Fruit fly (Drosophila melanogaster) whole organism, embryonic: ENCODE data around the gene CG13894.

ENCODE experiments used
- B-H1 ChIP-seq: fragments of 200-800 bp; sonication (Bioruptor generic); IDR thresholded peaks from 3 replicates; pipeline ENCODE4 v1.3.6; 2022; ENCODE audit warnings: missing biosample characterization, missing genetic modification characterization
- Bgb ChIP-seq: fragments of 200-800 bp; sonication (Bioruptor generic); IDR thresholded peaks from 2 replicates; pipeline ENCODE4 v1.3.6; 2022; ENCODE audit warnings: missing biosample characterization, missing genetic modification characterization; ENCODE audit not compliant: partially characterized antibody
- CG1024 ChIP-seq: fragments of 200-800 bp; sonication (Bioruptor generic); IDR thresholded peaks from 2 replicates; pipeline ENCODE4 v1.3.6; 2022; ENCODE audit warnings: missing biosample characterization, missing genetic modification characterization
- CG10431 ChIP-seq: fragments of 200-800 bp; sonication (Bioruptor generic); optimal IDR thresholded peaks from 3 replicates; lab custom pipeline; 2018; ENCODE audit warnings: missing biosample characterization, mild to moderate bottlenecking, missing genetic modification characterization
- CG10462 ChIP-seq: fragments of 200-800 bp; sonication (Bioruptor generic); optimal IDR thresholded peaks from 2 replicates; lab custom pipeline; 2016; ENCODE audit warnings: missing biosample characterization, missing genetic modification characterization
- CG11247 ChIP-seq: fragments of 200-800 bp; sonication (Bioruptor generic); IDR thresholded peaks from 2 replicates; pipeline ENCODE4 v1.3.6; 2022; ENCODE audit warnings: missing biosample characterization, missing genetic modification characterization
- CG11504 ChIP-seq: fragments of 200-800 bp; sonication (Bioruptor generic); optimal IDR thresholded peaks from 3 replicates; lab custom pipeline; 2019; ENCODE audit warnings: missing biosample characterization, mild to moderate bottlenecking, missing genetic modification characterization, moderate library complexity
- CG12104 ChIP-seq: fragments of 200-800 bp; sonication (Bioruptor generic); optimal IDR thresholded peaks from 3 replicates; lab custom pipeline; 2016; ENCODE audit warnings: missing biosample characterization, missing genetic modification characterization
- CG12155 ChIP-seq: fragments of 200-800 bp; sonication (Bioruptor generic); optimal IDR thresholded peaks from 3 replicates; lab custom pipeline; 2016; ENCODE audit warnings: missing biosample characterization, missing genetic modification characterization
- CG1233 ChIP-seq: fragments of 200-800 bp; sonication (Bioruptor generic); optimal IDR thresholded peaks from 4 replicates; lab custom pipeline; 2018; ENCODE audit warnings: missing biosample characterization, mild to moderate bottlenecking, missing genetic modification characterization
- CG12769 ChIP-seq: fragments of 200-800 bp; sonication (Bioruptor generic); optimal IDR thresholded peaks from 2 replicates; lab custom pipeline; 2019; ENCODE audit warnings: missing biosample characterization, mild to moderate bottlenecking, missing genetic modification characterization, moderate library complexity
- CG16779 ChIP-seq: fragments of 200-800 bp; sonication (Bioruptor generic); IDR thresholded peaks from 2 replicates; pipeline ENCODE4 v1.3.6; 2022; ENCODE audit warnings: missing biosample characterization, missing genetic modification characterization
- CG17802 ChIP-seq: fragments of 200-800 bp; sonication (Bioruptor generic); optimal IDR thresholded peaks from 2 replicates; lab custom pipeline; 2018; ENCODE audit warnings: missing biosample characterization, mild to moderate bottlenecking, missing genetic modification characterization, moderate library complexity
- CG1832 ChIP-seq: fragments of 200-800 bp; sonication (Bioruptor generic); optimal IDR thresholded peaks from 2 replicates; lab custom pipeline; 2017; ENCODE audit warnings: missing biosample characterization, mild to moderate bottlenecking, missing genetic modification characterization, inconsistent platforms
- CG2120 ChIP-seq: fragments of 200-800 bp; sonication (Bioruptor generic); optimal IDR thresholded peaks from 3 replicates; lab custom pipeline; 2016; ENCODE audit warnings: missing biosample characterization, missing genetic modification characterization
- CG2712 ChIP-seq: fragments of 200-800 bp; optimal IDR thresholded peaks from 3 replicates; lab custom pipeline; 2019; ENCODE audit warnings: missing biosample characterization, mild to moderate bottlenecking, missing genetic modification characterization, moderate library complexity
- CG30403 ChIP-seq: fragments of 200-800 bp; sonication (Bioruptor generic); optimal IDR thresholded peaks from 3 replicates; lab custom pipeline; 2016; ENCODE audit warnings: missing biosample characterization, missing genetic modification characterization
- CG32772 ChIP-seq: fragments of 200-800 bp; sonication (Bioruptor generic); IDR thresholded peaks from 2 replicates; pipeline ENCODE4 v1.3.6; 2022; ENCODE audit warnings: missing biosample characterization, missing genetic modification characterization
- CG4328 ChIP-seq: fragments of 200-800 bp; sonication (Bioruptor generic); optimal IDR thresholded peaks from 3 replicates; lab custom pipeline; 2017; ENCODE audit warnings: missing biosample characterization, missing genetic modification reagents, missing genetic modification characterization
- CG4360 ChIP-seq: fragments of 200-800 bp; sonication (Bioruptor generic); IDR thresholded peaks from 2 replicates; pipeline ENCODE4 v1.3.6; 2022; ENCODE audit warnings: missing biosample characterization, missing genetic modification characterization
- CG4404 ChIP-seq: fragments of 200-800 bp; sonication (Bioruptor generic); IDR thresholded peaks from 2 replicates; pipeline ENCODE4 v1.3.6; 2022; ENCODE audit warnings: missing biosample characterization, missing genetic modification characterization
- CG4617 ChIP-seq: fragments of 200-800 bp; sonication (Bioruptor generic); optimal IDR thresholded peaks from 3 replicates; lab custom pipeline; 2016; ENCODE audit warnings: missing biosample characterization, missing genetic modification characterization, borderline replicate concordance
- CG4820 ChIP-seq: fragments of 200-800 bp; sonication (Bioruptor generic); optimal IDR thresholded peaks from 3 replicates; lab custom pipeline; 2016; ENCODE audit warnings: missing biosample characterization, missing genetic modification characterization
- CG5245 ChIP-seq: fragments of 200-800 bp; sonication (Bioruptor generic); optimal IDR thresholded peaks from 3 replicates; lab custom pipeline; 2016; ENCODE audit warnings: missing biosample characterization, missing genetic modification characterization
- CG7987 ChIP-seq: fragments of 200-800 bp; sonication (Bioruptor generic); optimal IDR thresholded peaks from 2 replicates; lab custom pipeline; 2018; ENCODE audit warnings: missing biosample characterization, mild to moderate bottlenecking, missing genetic modification characterization, moderate library complexity
- CG8944 ChIP-seq: fragments of 200-800 bp; sonication (Bioruptor generic); optimal IDR thresholded peaks from 3 replicates; lab custom pipeline; 2016; ENCODE audit warnings: missing biosample characterization, missing genetic modification characterization
- CrebB ChIP-seq: fragments of 200-800 bp; sonication (Bioruptor generic); optimal IDR thresholded peaks from 3 replicates; lab custom pipeline; 2018; ENCODE audit warnings: missing biosample characterization, mild to moderate bottlenecking, missing genetic modification characterization
- ERR ChIP-seq: fragments of 200-800 bp; sonication (Bioruptor generic); optimal IDR thresholded peaks from 2 replicates; lab custom pipeline; 2016; ENCODE audit warnings: missing biosample characterization, missing genetic modification characterization
- Ets97D ChIP-seq: fragments of 200-800 bp; sonication (Bioruptor generic); optimal IDR thresholded peaks from 3 replicates; lab custom pipeline; 2016; ENCODE audit warnings: missing biosample characterization, missing genetic modification characterization
- Fer2 ChIP-seq: fragments of 200-800 bp; sonication (Bioruptor generic); optimal IDR thresholded peaks from 2 replicates; lab custom pipeline; 2018; ENCODE audit warnings: missing biosample characterization, mild to moderate bottlenecking, missing genetic modification characterization, moderate library complexity
- H2.0 ChIP-seq: fragments of 200-800 bp; sonication (Bioruptor generic); IDR thresholded peaks from 2 replicates; pipeline ENCODE4 v1.3.6; 2022; ENCODE audit warnings: missing biosample characterization, missing genetic modification characterization
- Hsf ChIP-seq: fragments of 200-800 bp; sonication (Bioruptor generic); optimal IDR thresholded peaks from 3 replicates; lab custom pipeline; 2016; ENCODE audit warnings: missing biosample characterization, missing genetic modification characterization
- NfI ChIP-seq: fragments of 200-800 bp; sonication (Bioruptor generic); optimal IDR thresholded peaks from 3 replicates; lab custom pipeline; 2018; ENCODE audit warnings: missing biosample characterization, mild to moderate bottlenecking, missing genetic modification characterization, moderate library complexity
- Sry-δ ChIP-seq: fragments of 200-800 bp; sonication (Bioruptor generic); optimal IDR thresholded peaks from 2 replicates; lab custom pipeline; 2016; ENCODE audit warnings: missing biosample characterization, missing genetic modification characterization
- Trl ChIP-seq, 3 experiments: fragments of >200 bp in 2 of 3; fragments of 200-800 bp in 1 of 3; sonication (Bioruptor generic) in 1 of 3; optimal IDR thresholded peaks; 2 replicates in 1 of 3; 3 replicates in 2 of 3; lab custom pipeline; 2016 to 2017; ENCODE audit warnings: missing biosample characterization in 1 of 3, missing genetic modification characterization in 1 of 3
- al ChIP-seq: fragments of 200-800 bp; sonication (Bioruptor generic); IDR thresholded peaks from 2 replicates; pipeline ENCODE4 v1.3.6; 2022; ENCODE audit warnings: missing biosample characterization, missing genetic modification characterization
- ap ChIP-seq: fragments of 200-800 bp; sonication (Bioruptor generic); IDR thresholded peaks from 2 replicates; pipeline ENCODE4 v1.3.6; 2022; ENCODE audit warnings: missing biosample characterization, missing genetic modification characterization
- chinmo ChIP-seq: fragments of 200-800 bp; sonication (Bioruptor generic); IDR thresholded peaks from 4 replicates; pipeline ENCODE4 v1.3.6; 2022; ENCODE audit warnings: missing biosample characterization, missing genetic modification characterization; ENCODE audit not compliant: partially characterized antibody
- ci ChIP-seq: fragments of 200-800 bp; sonication (Bioruptor generic); IDR thresholded peaks from 3 replicates; pipeline ENCODE4 v1.3.6; 2022; ENCODE audit warnings: missing biosample characterization, missing genetic modification characterization
- dan ChIP-seq: fragments of 200-800 bp; sonication (Bioruptor generic); IDR thresholded peaks from 2 replicates; pipeline ENCODE4 v1.3.6; 2022; ENCODE audit warnings: missing biosample characterization, missing genetic modification characterization
- disco-r ChIP-seq: fragments of 200-800 bp; sonication (Bioruptor generic); optimal IDR thresholded peaks from 2 replicates; lab custom pipeline; 2016; ENCODE audit warnings: missing biosample characterization, missing genetic modification characterization
- fd102C ChIP-seq: fragments of 200-800 bp; sonication (Bioruptor generic); optimal IDR thresholded peaks from 2 replicates; lab custom pipeline; 2018; ENCODE audit warnings: missing biosample characterization, mild to moderate bottlenecking, missing genetic modification characterization, moderate library complexity
- fru ChIP-seq: fragments of >200 bp; optimal IDR thresholded peaks from 2 replicates; lab custom pipeline; 2017
- gt ChIP-seq: fragments of 200-800 bp; sonication (Bioruptor generic); IDR thresholded peaks from 2 replicates; pipeline ENCODE4 v1.3.6; 2022; ENCODE audit warnings: missing biosample characterization, missing genetic modification characterization
- hb ChIP-seq: fragments of 200-800 bp; sonication (Bioruptor generic); IDR thresholded peaks from 3 replicates; pipeline ENCODE4 v1.3.6; 2022; ENCODE audit warnings: missing biosample characterization, missing genetic modification characterization; ENCODE audit not compliant: partially characterized antibody
- jumu ChIP-seq: fragments of 200-800 bp; sonication (Bioruptor generic); optimal IDR thresholded peaks from 3 replicates; lab custom pipeline; 2016; ENCODE audit warnings: missing biosample characterization, missing genetic modification characterization
- knrl ChIP-seq: fragments of 200-800 bp; sonication (Bioruptor generic); IDR thresholded peaks from 3 replicates; pipeline ENCODE4 v1.3.6; 2022; ENCODE audit warnings: missing biosample characterization, missing genetic modification characterization; ENCODE audit not compliant: partially characterized antibody
- org-1 ChIP-seq: fragments of 200-800 bp; sonication (Bioruptor generic); optimal IDR thresholded peaks from 2 replicates; lab custom pipeline; 2017; ENCODE audit warnings: missing biosample characterization, missing genetic modification characterization
- pfk ChIP-seq: fragments of 200-800 bp; sonication (Bioruptor generic); optimal IDR thresholded peaks from 2 replicates; lab custom pipeline; 2018; ENCODE audit warnings: missing biosample characterization, mild to moderate bottlenecking, missing genetic modification characterization, moderate library complexity
- row ChIP-seq: fragments of 200-800 bp; sonication (Bioruptor generic); IDR thresholded peaks from 3 replicates; pipeline ENCODE4 v1.3.6; 2022; ENCODE audit warnings: missing biosample characterization, missing genetic modification characterization
- slp2 ChIP-seq: fragments of 200-800 bp; sonication (Bioruptor generic); optimal IDR thresholded peaks from 2 replicates; lab custom pipeline; 2016; ENCODE audit warnings: missing biosample characterization, missing genetic modification characterization

CG13894 gene

DNA sequence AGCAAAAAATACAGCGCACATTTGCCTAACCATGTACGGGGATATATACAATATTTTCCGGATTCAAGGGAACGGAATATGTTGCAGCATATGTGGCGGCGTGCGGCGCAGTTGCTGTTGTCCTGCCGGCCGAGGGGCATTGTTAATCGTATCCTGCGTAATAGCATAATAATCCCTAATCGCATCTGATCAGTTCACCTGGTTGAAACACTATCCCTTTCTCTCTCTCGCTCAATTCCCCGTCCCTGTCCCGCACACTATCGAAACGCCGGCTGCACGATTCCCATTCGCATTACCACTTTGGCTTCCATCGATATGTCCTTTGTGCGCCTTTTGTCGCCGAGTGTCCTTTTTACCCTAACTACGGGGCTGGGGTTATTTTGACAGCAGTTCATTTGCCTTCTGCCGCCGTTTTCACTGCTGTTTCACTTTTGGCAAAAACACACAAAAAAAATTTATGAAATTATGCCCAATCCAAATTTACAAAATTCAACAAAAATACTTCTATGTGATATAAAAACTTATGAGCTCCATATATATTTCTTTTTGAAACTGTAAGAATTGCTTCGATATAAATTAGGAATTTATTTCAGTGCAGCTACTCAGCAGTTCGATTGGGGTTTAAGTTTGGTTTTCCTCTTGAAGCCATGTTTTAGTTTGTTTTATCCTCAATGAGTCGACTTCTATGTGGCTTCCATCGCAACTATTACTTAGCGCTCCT is 46.4 kb upstream of the CG13894 start (continued):
- peak; percentile 49; the same call in 1 of the 3 replicates for TF ChIP-seq row (GFP tag; lab: Robert Waterston, UW)
- no peak for TF ChIP-seq ERR (GFP tag; lab: Kevin White, UChicago)
- TF ChIP-seq al (GFP tag; lab: Robert Waterston, UW): no peak
- no peak for TF ChIP-seq CG11247
- no peak for TF ChIP-seq CG7987 (GFP tag; lab: Kevin White, UChicago)
- peak; percentile 16 for TF ChIP-seq jumu
- TF ChIP-seq fru: no peak
- TF ChIP-seq CG1832 (GFP tag; lab: Kevin White, UChicago): peak; percentile 68
- no peak for TF ChIP-seq Ets97D
- TF ChIP-seq CG2120 (GFP tag; lab: Kevin White, UChicago): no peak
- no peak for TF ChIP-seq CG1024 (GFP tag; lab: Robert Waterston, UW)
- peak; percentile 38 for TF ChIP-seq CG8944 (GFP tag; lab: Kevin White, UChicago)
- no peak for TF ChIP-seq Trl (optimal IDR thresholded peaks at IDR 0.05; lab: Kevin White, UChicago)
- TF ChIP-seq Trl (GFP tag; optimal IDR thresholded peaks at IDR 0.05; lab: Kevin White, UChicago): peak; percentile 31
- no peak for TF ChIP-seq pfk (GFP tag; lab: Kevin White, UChicago)
- TF ChIP-seq CG10462 (GFP tag; lab: Kevin White, UChicago): no peak
- TF ChIP-seq Fer2: no peak
- TF ChIP-seq disco-r: no peak
- no peak for TF ChIP-seq CG4360 (GFP tag; lab: Robert Waterston, UW)
- no peak for TF ChIP-seq fd102C (GFP tag; lab: Kevin White, UChicago)
- TF ChIP-seq hb (GFP tag; lab: Robert Waterston, UW): no peak
- no peak for TF ChIP-seq CG32772 (GFP tag; lab: Robert Waterston, UW)
- peak; percentile 43 for TF ChIP-seq CG4820 (GFP tag; lab: Kevin White, UChicago)
- no peak for TF ChIP-seq CG4328 (GFP tag; lab: Kevin White, UChicago)
- TF ChIP-seq CG12769 (tag; lab: Kevin White, UChicago): no peak
- peak; percentile 56 for TF ChIP-seq CG11504
- TF ChIP-seq CG30403 (GFP tag; lab: Kevin White, UChicago): peak; percentile 34
- no peak for TF ChIP-seq CG4617 (GFP tag; lab: Kevin White, UChicago)
- TF ChIP-seq CG17802 (tag; lab: Kevin White, UChicago): no peak
- no peak for TF ChIP-seq H2.0 (GFP tag; lab: Robert Waterston, UW)
- no peak for TF ChIP-seq CG10431
- no peak for TF ChIP-seq gt (GFP tag; lab: Robert Waterston, UW)
- TF ChIP-seq ci (GFP tag; lab: Robert Waterston, UW): 0 out of 3 replicates have a peak, but pooled peaks have one; percentile 27
- peak; percentile 58 for TF ChIP-seq Hsf
- TF ChIP-seq CG12104 (GFP tag; lab: Kevin White, UChicago): no peak
- TF ChIP-seq B-H1: no peak
- peak; percentile 64 for TF ChIP-seq CG4404
- TF ChIP-seq dan: no peak
- TF ChIP-seq CrebB: no peak
- TF ChIP-seq NfI (GFP tag; lab: Kevin White, UChicago): no peak
- TF ChIP-seq knrl (GFP tag; lab: Robert Waterston, UW): no peak
- no peak for TF ChIP-seq slp2
- no peak for TF ChIP-seq org-1 (GFP tag; lab: Kevin White, UChicago)
- TF ChIP-seq CG2712 (tag; lab: Kevin White, UChicago): peak; percentile 82
- no peak for TF ChIP-seq Sry-δ (GFP tag; lab: Kevin White, UChicago)
- no peak for TF ChIP-seq ap (GFP tag; lab: Robert Waterston, UW)
- TF ChIP-seq CG16779 (GFP tag; lab: Robert Waterston, UW): no peak
- TF ChIP-seq CG1233 (GFP tag; lab: Kevin White, UChicago): no peak
- no peak for TF ChIP-seq CG5245 (GFP tag; lab: Kevin White, UChicago)
- no peak for TF ChIP-seq chinmo
- peak; percentile 4 for TF ChIP-seq CG12155 (GFP tag; lab: Kevin White, UChicago)
- no peak for TF ChIP-seq Bgb (GFP tag; lab: Robert Waterston, UW)
